Worm (Caenorhabditis elegans): Measurements from ENCODE around the gene C44C10.12.

Gene C44C10.12

ce11 chrX:11690014-11690591 is 6.7 kb upstream of the C44C10.12 start, which contains the start of the genes C44C10.10 and C44C10.5:
Gene C44C10.10 (plus strand): TSS chrX:11690314.
Gene C44C10.5 (plus strand): TSS chrX:11690541.
- no peak for TF ChIP-seq lsy-12 (tag; optimal IDR thresholded peaks at IDR 0.05)
- no peak for TF ChIP-seq elt-2 (tag; optimal IDR thresholded peaks at IDR 0.05)
- TF ChIP-seq nhr-12 (tag; optimal IDR thresholded peaks at IDR 0.05): no peak
- TF ChIP-seq ztf-4 (tag; optimal IDR thresholded peaks at IDR 0.05): no peak
- TF ChIP-seq ZK546.5 (tag; optimal IDR thresholded peaks at IDR 0.05): no peak
- no peak for TF ChIP-seq skn-1 (tag; optimal IDR thresholded peaks at IDR 0.05)
- no peak for TF ChIP-seq ztf-11 (tag; optimal IDR thresholded peaks at IDR 0.05)
- no peak for TF ChIP-seq sea-2 (GFP tag; optimal IDR thresholded peaks at IDR 0.05)
- TF ChIP-seq hmg-11 (tag; optimal IDR thresholded peaks at IDR 0.05): no peak
- TF ChIP-seq nhr-23 (tag; optimal IDR thresholded peaks at IDR 0.05): no peak

- TF ChIP-seq fkh-10 (GFP tag; optimal IDR thresholded peaks at IDR 0.05) (no peak), nhr-77 (tag; optimal IDR thresholded peaks at IDR 0.05) (no peak), egl-5 (tag; optimal IDR thresholded peaks at IDR 0.05) (peak; percentile 54), nhr-237 (tag; optimal IDR thresholded peaks at IDR 0.05) (no peak), elt-2 (tag; optimal IDR thresholded peaks at IDR 0.05) (peak; percentile 28), elt-3 (tag; optimal IDR thresholded peaks at IDR 0.05) (no peak), lsy-12 (tag; optimal IDR thresholded peaks at IDR 0.05) (no peak), eor-1 (tag; optimal IDR thresholded peaks at IDR 0.05) (no peak), ceh-9 (tag; optimal IDR thresholded peaks at IDR 0.05) (no peak), jun-1 (tag; optimal IDR thresholded peaks at IDR 0.05) (no peak), nhr-28 (tag; optimal IDR thresholded peaks at IDR 0.05) (no peak), pqm-1 (tag; optimal IDR thresholded peaks at IDR 0.05) (no peak), lin-15B (tag; optimal IDR thresholded peaks at IDR 0.05) (peak; percentile 41), nhr-43 (tag; optimal IDR thresholded peaks at IDR 0.05; ENCODE audit: poor library complexity, severe bottlenecking) (peak; percentile 8), ztf-4 (tag; optimal IDR thresholded peaks at IDR 0.05) (no peak), ceh-28 (tag; optimal IDR thresholded peaks at IDR 0.05) (no peak), mdl-1 (tag; optimal IDR thresholded peaks at IDR 0.05) (no peak), pha-4 (tag; optimal IDR thresholded peaks at IDR 0.05) (peak; percentile 78), snpc-4 (tag; optimal IDR thresholded peaks at IDR 0.05) (peak; percentile 57), nhr-76 (tag; optimal IDR thresholded peaks at IDR 0.05) (no peak), aly-2 (tag; optimal IDR thresholded peaks at IDR 0.05) (no peak), tbx-2 (tag; optimal IDR thresholded peaks at IDR 0.05) (no peak), nhr-25 (tag; optimal IDR thresholded peaks at IDR 0.05) (peak; percentile 31)
Measured at ce11 chrX:11693092-11693491, 3.7 kb upstream of the C44C10.12 start, which contains the start of gene smcl-1. Gene smcl-1 (plus strand): TSS chrX:11693464.

ce11 chrX:11700263-11700662 is 3.5 kb downstream of the C44C10.12 start, which contains the start of gene C44C10.15:
Gene C44C10.15 (minus strand): TSS chrX:11700363.
- TF ChIP-seq skn-1 (tag; optimal IDR thresholded peaks at IDR 0.05) (no peak), ceh-16 (tag; optimal IDR thresholded peaks at IDR 0.05) (no peak), elt-3 (tag; optimal IDR thresholded peaks at IDR 0.05) (no peak), zag-1 (tag; optimal IDR thresholded peaks at IDR 0.05) (no peak), tbx-2 (tag; optimal IDR thresholded peaks at IDR 0.05) (no peak), nhr-77 (tag; optimal IDR thresholded peaks at IDR 0.05) (no peak), nhr-11 (tag; optimal IDR thresholded peaks at IDR 0.05) (no peak), egl-5 (tag; optimal IDR thresholded peaks at IDR 0.05) (no peak), nhr-28 (tag; optimal IDR thresholded peaks at IDR 0.05) (no peak)

- no peak for TF ChIP-seq ceh-82 (tag; optimal IDR thresholded peaks at IDR 0.05)
- TF ChIP-seq ceh-28 (tag; optimal IDR thresholded peaks at IDR 0.05): no peak
- no peak for TF ChIP-seq elt-1 (tag; optimal IDR thresholded peaks at IDR 0.05)
- TF ChIP-seq tbx-2 (tag; optimal IDR thresholded peaks at IDR 0.05): no peak
- no peak for TF ChIP-seq zag-1 (tag; optimal IDR thresholded peaks at IDR 0.05)
- no peak for TF ChIP-seq nhr-28 (tag; optimal IDR thresholded peaks at IDR 0.05)
- TF ChIP-seq daf-12 (tag; optimal IDR thresholded peaks at IDR 0.05): no peak
- no peak for TF ChIP-seq ztf-11 (tag; optimal IDR thresholded peaks at IDR 0.05)
- no peak for TF ChIP-seq egl-27 (tag; optimal IDR thresholded peaks at IDR 0.05)
- TF ChIP-seq nhr-76 (tag; optimal IDR thresholded peaks at IDR 0.05): no peak
- TF ChIP-seq egl-5 (tag; optimal IDR thresholded peaks at IDR 0.05): no peak
- no peak for TF ChIP-seq nhr-43 (tag; optimal IDR thresholded peaks at IDR 0.05; ENCODE audit: poor library complexity, severe bottlenecking)
- TF ChIP-seq ceh-9 (tag; optimal IDR thresholded peaks at IDR 0.05): no peak
- no peak for TF ChIP-seq mml-1 (tag; optimal IDR thresholded peaks at IDR 0.05)
- TF ChIP-seq unc-39 (tag; optimal IDR thresholded peaks at IDR 0.05): no peak
- no peak for TF ChIP-seq unc-62 (GFP tag; optimal IDR thresholded peaks at IDR 0.05)
- no peak for TF ChIP-seq ztf-4 (tag; optimal IDR thresholded peaks at IDR 0.05)
- TF ChIP-seq nhr-25 (tag; optimal IDR thresholded peaks at IDR 0.05): no peak
- TF ChIP-seq nhr-11 (tag; optimal IDR thresholded peaks at IDR 0.05): no peak
Measured at ce11 chrX:11702236-11702635, 5.4 kb downstream of the C44C10.12 start, which contains the start of gene C44C10.3. Gene C44C10.3 (plus strand): TSS chrX:11702536.

All from whole organism, L3 larva.